Fruit fly (Drosophila melanogaster) whole organism, embryonic: ENCODE results near the gene tex.

ENCODE experiments used
- Asciz ChIP-seq: fragments of 200-800 bp; sonication (Bioruptor generic); optimal IDR thresholded peaks from 2 replicates; lab custom pipeline; 2017; ENCODE audit warnings: missing biosample characterization, mild to moderate bottlenecking, missing genetic modification characterization, missing genetic modification reagents
- CG11696 ChIP-seq: fragments of 200-800 bp; sonication (Bioruptor generic); IDR thresholded peaks from 2 replicates; pipeline ENCODE4 v1.3.6; 2022; ENCODE audit warnings: missing biosample characterization, missing genetic modification characterization
- CG12071 ChIP-seq: fragments of 200-800 bp; sonication (Bioruptor generic); optimal IDR thresholded peaks from 3 replicates; lab custom pipeline; 2018; ENCODE audit warnings: missing biosample characterization, mild to moderate bottlenecking, missing genetic modification characterization
- CG12236 ChIP-seq: fragments of 200-800 bp; sonication (Bioruptor generic); optimal IDR thresholded peaks from 2 replicates; lab custom pipeline; 2016; ENCODE audit warnings: missing biosample characterization, missing genetic modification characterization
- CG1233 ChIP-seq: fragments of 200-800 bp; sonication (Bioruptor generic); optimal IDR thresholded peaks from 4 replicates; lab custom pipeline; 2018; ENCODE audit warnings: missing biosample characterization, mild to moderate bottlenecking, missing genetic modification characterization
- CG13123 ChIP-seq: fragments of 200-800 bp; sonication (Bioruptor generic); optimal IDR thresholded peaks from 2 replicates; lab custom pipeline; 2016; ENCODE audit warnings: missing biosample characterization, missing genetic modification characterization
- CG13424 ChIP-seq: fragments of 200-800 bp; sonication (Bioruptor generic); optimal IDR thresholded peaks from 2 replicates; lab custom pipeline; 2019; ENCODE audit warnings: missing biosample characterization, mild to moderate bottlenecking, missing genetic modification characterization, moderate library complexity
- CG14710 ChIP-seq: fragments of 200-800 bp; sonication (Bioruptor generic); optimal IDR thresholded peaks from 3 replicates; lab custom pipeline; 2019; ENCODE audit warnings: missing biosample characterization, mild to moderate bottlenecking, missing genetic modification characterization, moderate library complexity
- CG15601 ChIP-seq: fragments of 200-800 bp; sonication (Bioruptor generic); optimal IDR thresholded peaks from 3 replicates; lab custom pipeline; 2019; ENCODE audit warnings: missing biosample characterization, mild to moderate bottlenecking, missing genetic modification characterization, moderate library complexity
- CG16863 ChIP-seq: fragments of 200-800 bp; sonication (Bioruptor generic); optimal IDR thresholded peaks from 3 replicates; lab custom pipeline; 2016; ENCODE audit warnings: missing biosample characterization, missing genetic modification characterization
- CG17612 ChIP-seq: fragments of 200-800 bp; sonication (Bioruptor generic); IDR thresholded peaks from 2 replicates; pipeline ENCODE4 v1.3.6; 2022; ENCODE audit warnings: missing biosample characterization, missing genetic modification characterization
- CG17912 ChIP-seq: fragments of 200-800 bp; sonication (Bioruptor generic); optimal IDR thresholded peaks from 2 replicates; lab custom pipeline; 2018; ENCODE audit warnings: missing biosample characterization, mild to moderate bottlenecking, missing genetic modification characterization
- CG2116 ChIP-seq: fragments of 200-800 bp; sonication (Bioruptor generic); optimal IDR thresholded peaks from 3 replicates; lab custom pipeline; 2018; ENCODE audit warnings: missing biosample characterization, mild to moderate bottlenecking, missing genetic modification characterization
- CG2202 ChIP-seq: fragments of 200-800 bp; sonication (Bioruptor generic); optimal IDR thresholded peaks from 2 replicates; lab custom pipeline; 2018; ENCODE audit warnings: missing biosample characterization, mild to moderate bottlenecking, missing genetic modification characterization
- CG3281 ChIP-seq: fragments of 200-800 bp; sonication (Bioruptor generic); optimal IDR thresholded peaks from 3 replicates; lab custom pipeline; 2017; ENCODE audit warnings: missing biosample characterization, mild to moderate bottlenecking, missing genetic modification characterization
- CG34422 ChIP-seq: fragments of 200-800 bp; sonication (Bioruptor generic); IDR thresholded peaks from 3 replicates; pipeline ENCODE4 v1.3.6; 2022; ENCODE audit warnings: missing biosample characterization, missing genetic modification characterization
- CG3838 ChIP-seq: fragments of 200-800 bp; sonication (Bioruptor generic); optimal IDR thresholded peaks from 3 replicates; lab custom pipeline; 2016; ENCODE audit warnings: missing biosample characterization, missing genetic modification characterization
- CG42726 ChIP-seq: fragments of 200-800 bp; sonication (Bioruptor generic); IDR thresholded peaks from 2 replicates; pipeline ENCODE4 v1.3.6; 2022; ENCODE audit warnings: missing biosample characterization, missing genetic modification characterization; ENCODE audit not compliant: partially characterized antibody
- CG4282 ChIP-seq: fragments of 200-800 bp; sonication (Bioruptor generic); optimal IDR thresholded peaks from 2 replicates; lab custom pipeline; 2016; ENCODE audit warnings: missing biosample characterization, missing genetic modification characterization
- CG4404 ChIP-seq: fragments of 200-800 bp; sonication (Bioruptor generic); IDR thresholded peaks from 2 replicates; pipeline ENCODE4 v1.3.6; 2022; ENCODE audit warnings: missing biosample characterization, missing genetic modification characterization
- CG4730 ChIP-seq: fragments of 200-800 bp; sonication (Bioruptor generic); IDR thresholded peaks from 2 replicates; pipeline ENCODE4 v1.3.6; 2022; ENCODE audit warnings: missing biosample characterization, missing genetic modification characterization
- CG7271 ChIP-seq: fragments of 200-800 bp; sonication (Bioruptor generic); optimal IDR thresholded peaks from 2 replicates; lab custom pipeline; 2018; ENCODE audit warnings: missing biosample characterization, mild to moderate bottlenecking, missing genetic modification characterization, moderate library complexity
- CG7357 ChIP-seq: fragments of 200-800 bp; sonication (Bioruptor generic); IDR thresholded peaks from 3 replicates; pipeline ENCODE4 v1.3.6; 2022; ENCODE audit warnings: missing biosample characterization, missing genetic modification characterization
- CG7745 ChIP-seq: fragments of 200-800 bp; sonication (Bioruptor generic); optimal IDR thresholded peaks from 2 replicates; lab custom pipeline; 2018; ENCODE audit warnings: missing biosample characterization, mild to moderate bottlenecking, missing genetic modification characterization, moderate library complexity
- CG8290 ChIP-seq, 3 experiments: fragments of 200-800 bp; sonication (Bioruptor generic); optimal IDR thresholded peaks; 2 replicates each; lab custom pipeline; 2016 to 2019; ENCODE audit warnings: missing biosample characterization in 3 of 3, missing genetic modification characterization in 3 of 3, mild to moderate bottlenecking in 2 of 3, moderate library complexity in 1 of 3
- CG8388 ChIP-seq: fragments of 200-800 bp; sonication (Bioruptor generic); optimal IDR thresholded peaks from 2 replicates; lab custom pipeline; 2019; ENCODE audit warnings: missing biosample characterization, mild to moderate bottlenecking, missing genetic modification characterization, moderate library complexity
- CTCF ChIP-seq: fragments of 200-800 bp; sonication (Bioruptor generic); optimal IDR thresholded peaks from 2 replicates; lab custom pipeline; 2017; ENCODE audit warnings: missing biosample characterization, mild to moderate bottlenecking, missing genetic modification characterization, moderate library complexity
- Elba2 ChIP-seq: fragments of 200-800 bp; sonication (Bioruptor generic); optimal IDR thresholded peaks from 3 replicates; lab custom pipeline; 2016; ENCODE audit warnings: missing biosample characterization, missing genetic modification characterization
- HmgZ ChIP-seq: fragments of 200-800 bp; sonication (Bioruptor generic); optimal IDR thresholded peaks from 2 replicates; lab custom pipeline; 2018; ENCODE audit warnings: missing biosample characterization, mild to moderate bottlenecking, missing genetic modification characterization
- NK7.1 ChIP-seq: fragments of 200-800 bp; sonication (Bioruptor generic); optimal IDR thresholded peaks from 3 replicates; lab custom pipeline; 2016; ENCODE audit warnings: missing biosample characterization, missing genetic modification characterization
- Oli ChIP-seq: fragments of 200-800 bp; sonication (Bioruptor generic); optimal IDR thresholded peaks from 2 replicates; lab custom pipeline; 2018; ENCODE audit warnings: missing biosample characterization, mild to moderate bottlenecking, missing genetic modification characterization, moderate library complexity
- Pdp1 ChIP-seq, 2 experiments: fragments of 200-800 bp; sonication (Bioruptor generic); optimal IDR thresholded peaks; 3 replicates each; lab custom pipeline; 2016; ENCODE audit warnings: missing biosample characterization in 2 of 2, missing genetic modification characterization in 2 of 2, mild to moderate bottlenecking in 1 of 2, moderate library complexity in 1 of 2
- Scr ChIP-seq: fragments of 200-800 bp; sonication (Bioruptor generic); IDR thresholded peaks from 2 replicates; pipeline ENCODE4 v1.3.6; 2022; ENCODE audit warnings: missing biosample characterization, missing genetic modification characterization; ENCODE audit not compliant: partially characterized antibody
- Taf1 ChIP-seq: fragments of 200-800 bp; sonication (Bioruptor generic); IDR thresholded peaks from 2 replicates; pipeline ENCODE4 v1.3.6; 2022; ENCODE audit warnings: missing biosample characterization, missing genetic modification characterization
- Trl ChIP-seq, 3 experiments: fragments of >200 bp in 2 of 3; fragments of 200-800 bp in 1 of 3; sonication (Bioruptor generic) in 1 of 3; optimal IDR thresholded peaks; 2 replicates in 1 of 3; 3 replicates in 2 of 3; lab custom pipeline; 2016 to 2017; ENCODE audit warnings: missing biosample characterization in 1 of 3, missing genetic modification characterization in 1 of 3
- bbx ChIP-seq: fragments of 200-800 bp; sonication (Bioruptor generic); IDR thresholded peaks from 2 replicates; pipeline ENCODE4 v1.3.6; 2022; ENCODE audit warnings: missing biosample characterization, missing genetic modification characterization; ENCODE audit not compliant: partially characterized antibody
- chif ChIP-seq, 2 experiments: fragments of 200-800 bp; sonication (Bioruptor generic); optimal IDR thresholded peaks; 3 replicates each; lab custom pipeline; 2016; ENCODE audit warnings: missing biosample characterization in 2 of 2, missing genetic modification characterization in 2 of 2
- dmrt99B ChIP-seq: fragments of 200-800 bp; sonication (Bioruptor generic); optimal IDR thresholded peaks from 2 replicates; lab custom pipeline; 2018; ENCODE audit warnings: missing biosample characterization, mild to moderate bottlenecking, missing genetic modification characterization, moderate library complexity
- eyg ChIP-seq: fragments of 200-800 bp; sonication (Bioruptor generic); optimal IDR thresholded peaks from 3 replicates; lab custom pipeline; 2016; ENCODE audit warnings: missing biosample characterization, missing genetic modification characterization
- gfzf ChIP-seq: fragments of 200-800 bp; sonication (Bioruptor generic); optimal IDR thresholded peaks from 2 replicates; lab custom pipeline; 2016; ENCODE audit warnings: missing biosample characterization, mild to moderate bottlenecking, missing genetic modification characterization, moderate library complexity
- ham ChIP-seq: fragments of 200-800 bp; sonication (Bioruptor generic); IDR thresholded peaks from 2 replicates; pipeline ENCODE4 v1.3.6; 2022; ENCODE audit warnings: missing biosample characterization, missing genetic modification characterization
- kni ChIP-seq: fragments of 200-800 bp; sonication (Bioruptor generic); optimal IDR thresholded peaks from 3 replicates; lab custom pipeline; 2017; ENCODE audit warnings: mild to moderate bottlenecking, missing biosample characterization, missing genetic modification reagents, missing genetic modification characterization
- knrl ChIP-seq: fragments of 200-800 bp; sonication (Bioruptor generic); IDR thresholded peaks from 3 replicates; pipeline ENCODE4 v1.3.6; 2022; ENCODE audit warnings: missing biosample characterization, missing genetic modification characterization; ENCODE audit not compliant: partially characterized antibody
- org-1 ChIP-seq: fragments of 200-800 bp; sonication (Bioruptor generic); optimal IDR thresholded peaks from 2 replicates; lab custom pipeline; 2017; ENCODE audit warnings: missing biosample characterization, missing genetic modification characterization
- pfk ChIP-seq: fragments of 200-800 bp; sonication (Bioruptor generic); optimal IDR thresholded peaks from 2 replicates; lab custom pipeline; 2018; ENCODE audit warnings: missing biosample characterization, mild to moderate bottlenecking, missing genetic modification characterization, moderate library complexity
- salm ChIP-seq: fragments of 200-800 bp; sonication (Bioruptor generic); optimal IDR thresholded peaks from 2 replicates; lab custom pipeline; 2018; ENCODE audit warnings: missing biosample characterization, mild to moderate bottlenecking, missing genetic modification characterization
- sens ChIP-seq: fragments of 200-800 bp; sonication (Bioruptor generic); peaks from one replicate; lab custom pipeline; 2016; ENCODE audit warnings: missing biosample characterization, missing genetic modification characterization
- trem ChIP-seq: fragments of 200-800 bp; optimal IDR thresholded peaks from 3 replicates; lab custom pipeline; 2019; ENCODE audit warnings: missing biosample characterization, mild to moderate bottlenecking, missing genetic modification characterization, moderate library complexity
- vnd ChIP-seq: fragments of 200-800 bp; sonication (Bioruptor generic); IDR thresholded peaks from 3 replicates; pipeline ENCODE4 v1.3.6; 2022; ENCODE audit warnings: missing biosample characterization, missing genetic modification characterization; ENCODE audit not compliant: partially characterized antibody

The tex gene

DNA sequence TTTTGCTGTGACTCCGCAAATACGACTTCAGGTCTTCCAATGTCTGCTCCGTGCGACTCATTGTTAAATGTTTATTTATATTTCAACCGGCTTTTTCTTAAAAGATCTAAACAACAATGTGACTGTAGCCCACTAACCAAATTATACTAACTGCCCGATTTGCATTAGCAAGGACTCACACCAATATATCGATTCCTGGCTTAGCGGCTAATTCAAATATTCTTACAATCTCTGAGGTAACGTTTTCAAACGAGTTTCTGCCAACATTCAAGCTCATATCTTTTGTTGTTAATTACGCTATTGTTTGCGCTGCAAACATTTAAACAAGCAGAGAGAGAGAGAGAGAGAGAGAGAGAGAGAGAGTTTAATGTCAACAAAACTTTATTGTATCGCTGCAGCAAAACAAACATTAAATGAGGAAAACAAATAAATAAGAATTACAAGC is at the start of gene tex (continued):
- TF ChIP-seq CG3838 (GFP tag; lab: Kevin White, UChicago) (no peak), CG12071 (GFP tag; lab: Kevin White, UChicago) (peak; percentile 32), CG1233 (GFP tag; lab: Kevin White, UChicago) (peak; percentile 22), eyg (GFP tag; lab: Kevin White, UChicago) (no peak), CG4730 (GFP tag; lab: Robert Waterston, UW) (no peak), CG34422 (GFP tag; lab: Robert Waterston, UW) (peak; percentile 65; the same call in 1 of the 3 replicates), Pdp1 (GFP tag; optimal IDR thresholded peaks at IDR 0.05; lab: Kevin White, UChicago) (peak in 1 of 2 experiments; percentile 76), Asciz (GFP tag; lab: Kevin White, UChicago) (peak; percentile 89), CG17612 (GFP tag; lab: Robert Waterston, UW) (no peak), pfk (GFP tag; lab: Kevin White, UChicago) (no peak), bbx (GFP tag; lab: Robert Waterston, UW) (no peak), gfzf (GFP tag; lab: Kevin White, UChicago) (peak; percentile 95), NK7.1 (GFP tag; lab: Kevin White, UChicago) (peak; percentile 25), CG8388 (peak; percentile 19), CG15601 (tag; lab: Kevin White, UChicago) (peak; percentile 55), CG11696 (GFP tag; lab: Robert Waterston, UW) (no peak), Trl (optimal IDR thresholded peaks at IDR 0.05; lab: Kevin White, UChicago) (peak in 1 of 2 experiments; percentile 52), Trl (GFP tag; optimal IDR thresholded peaks at IDR 0.05; lab: Kevin White, UChicago) (peak; percentile 50), CG12236 (peak; percentile 52), chif (GFP tag; optimal IDR thresholded peaks at IDR 0.05; lab: Kevin White, UChicago) (peak in 1 of 2 experiments; percentile 14), Scr (GFP tag; lab: Robert Waterston, UW) (no peak), CG42726 (no peak), dmrt99B (tag; lab: Kevin White, UChicago) (no peak), Elba2 (no peak), trem (tag; lab: Kevin White, UChicago) (peak; percentile 79), CG13123 (GFP tag; lab: Kevin White, UChicago) (peak; percentile 1), CG14710 (tag; lab: Kevin White, UChicago) (peak; percentile 77), knrl (GFP tag; lab: Robert Waterston, UW) (peak; percentile 27; the same call in 1 of the 3 replicates), vnd (GFP tag; lab: Robert Waterston, UW) (no peak), sens (GFP tag; lab: Kevin White, UChicago) (peak; percentile 94), CG4404 (GFP tag; lab: Robert Waterston, UW) (no peak), CG3281 (GFP tag; lab: Kevin White, UChicago) (no peak), CG13424 (peak; percentile 4), salm (tag; lab: Kevin White, UChicago) (peak; percentile 54), kni (peak; percentile 68), org-1 (peak; percentile 29), CG4282 (no peak), CG7271 (tag; lab: Kevin White, UChicago) (peak; percentile 44), Oli (no peak), ham (GFP tag; lab: Robert Waterston, UW) (no peak), HmgZ (tag; lab: Kevin White, UChicago) (peak; percentile 58), CG2116 (GFP tag; lab: Kevin White, UChicago) (peak; percentile 55), CG17912 (peak; percentile 14), CG7357 (GFP tag; lab: Robert Waterston, UW) (no peak), CTCF (peak; percentile 19), CG16863 (GFP tag; lab: Kevin White, UChicago) (peak; percentile 2), CG7745 (tag; lab: Kevin White, UChicago) (peak; percentile 24), Taf1 (GFP tag; lab: Robert Waterston, UW) (no peak), CG8290 (GFP tag; optimal IDR thresholded peaks at IDR 0.05; lab: Kevin White, UChicago) (peak; percentile 52), CG8290 (tag; optimal IDR thresholded peaks at IDR 0.05; lab: Kevin White, UChicago) (no peak), CG2202 (tag; lab: Kevin White, UChicago) (peak; percentile 63)
